Fruit fly (Drosophila melanogaster): ENCODE measurements around the gene CG31323.

CG31323 gene

DNA sequence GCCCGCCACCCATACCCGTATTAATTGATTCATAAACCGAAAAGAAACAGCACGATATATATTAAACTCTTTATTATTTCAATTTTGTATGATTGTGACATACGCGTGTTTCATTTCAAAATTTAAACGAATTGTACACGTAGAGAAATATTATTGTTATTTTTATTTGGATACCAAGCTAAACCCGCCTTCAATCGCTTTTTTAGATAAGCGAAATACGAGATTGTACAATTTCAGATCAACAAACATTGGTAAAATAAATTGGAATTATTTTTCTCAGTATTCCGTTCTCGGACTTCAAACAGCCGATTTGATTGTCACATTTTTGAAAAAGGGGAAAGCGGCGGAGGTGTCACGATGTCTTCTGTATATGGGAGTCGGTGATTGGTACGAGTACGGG lies 64.4 kb downstream of the CG31323 start (continued):
- no peak for TF ChIP-seq twi (tag; optimal IDR thresholded peaks at IDR 0.05)
- no peak for TF ChIP-seq MESR4 (GFP tag; optimal IDR thresholded peaks at IDR 0.05)
- TF ChIP-seq ara (GFP tag; IDR thresholded peaks at IDR 0.05), result no peak
- TF ChIP-seq D19A (tag; optimal IDR thresholded peaks at IDR 0.05), result peak; percentile 28
- peak; percentile 28 for TF ChIP-seq CG17359 (tag; optimal IDR thresholded peaks at IDR 0.05)
- no peak for TF ChIP-seq NFAT (GFP tag; IDR thresholded peaks at IDR 0.05)
- TF ChIP-seq CG9797 (GFP tag; optimal IDR thresholded peaks at IDR 0.05), result no peak
- peak; percentile 32 for TF ChIP-seq Antp (GFP tag; optimal IDR thresholded peaks at IDR 0.05)
- no peak for TF ChIP-seq CG8359 (GFP tag; optimal IDR thresholded peaks at IDR 0.05; ENCODE audit: borderline replicate concordance)
- TF ChIP-seq CG13624 (GFP tag; optimal IDR thresholded peaks at IDR 0.05), result peak; percentile 10
- peak; percentile 50 for TF ChIP-seq unpg (GFP tag; optimal IDR thresholded peaks at IDR 0.05)
- TF ChIP-seq jigr1 (GFP tag; IDR thresholded peaks at IDR 0.05), result no peak
- TF ChIP-seq CG11456 (GFP tag; IDR thresholded peaks at IDR 0.05), result no peak
- no peak for TF ChIP-seq Bteb2 (GFP tag; optimal IDR thresholded peaks at IDR 0.05)
- peak; percentile 17 for TF ChIP-seq Meics (GFP tag; optimal IDR thresholded peaks at IDR 0.05)
- no peak for TF ChIP-seq CG7357 (GFP tag; IDR thresholded peaks at IDR 0.05)
- no peak for TF ChIP-seq Hmx (GFP tag; optimal IDR thresholded peaks at IDR 0.05)
- TF ChIP-seq rib (GFP tag; IDR thresholded peaks at IDR 0.05), result no peak
- peak; percentile 54 for TF ChIP-seq Blimp-1 (GFP tag; optimal IDR thresholded peaks at IDR 0.05)
- TF ChIP-seq CG3847 (GFP tag; IDR thresholded peaks at IDR 0.05), result peak; percentile 23; the same call in 1 of the 2 replicates
- TF ChIP-seq croc (GFP tag; conservative IDR thresholded peaks at IDR 0.05), result no peak
- no peak for TF ChIP-seq sug (tag; optimal IDR thresholded peaks at IDR 0.05)
- TF ChIP-seq CG1603 (tag; optimal IDR thresholded peaks at IDR 0.05), result peak; percentile 61
- TF ChIP-seq pho (GFP tag; optimal IDR thresholded peaks at IDR 0.05), result no peak
- TF ChIP-seq ap (GFP tag; IDR thresholded peaks at IDR 0.05), result peak; percentile 44; the same call in 1 of the 2 replicates
- TF ChIP-seq CG14050 (GFP tag; IDR thresholded peaks at IDR 0.05), result peak; percentile 27; the same call in 1 of the 3 replicates
- no peak for TF ChIP-seq crp (GFP tag; optimal IDR thresholded peaks at IDR 0.05)
- no peak for TF ChIP-seq CG33213 (GFP tag; optimal IDR thresholded peaks at IDR 0.05)
- no peak for TF ChIP-seq CTCF (GFP tag; optimal IDR thresholded peaks at IDR 0.05)
- no peak for TF ChIP-seq bab2 (GFP tag; optimal IDR thresholded peaks at IDR 0.05)
- TF ChIP-seq CG10959 (GFP tag; IDR thresholded peaks at IDR 0.05), result no peak
- TF ChIP-seq fd3F (GFP tag; optimal IDR thresholded peaks at IDR 0.05), result no peak
- TF ChIP-seq CG12942 (GFP tag; optimal IDR thresholded peaks at IDR 0.05), result peak; percentile 6
- TF ChIP-seq repo (GFP tag; optimal IDR thresholded peaks at IDR 0.05), result no peak
- no peak for TF ChIP-seq CG9817 (tag; optimal IDR thresholded peaks at IDR 0.05)
- no peak for TF ChIP-seq ems (GFP tag; optimal IDR thresholded peaks at IDR 0.05)
- no peak for TF ChIP-seq fru (optimal IDR thresholded peaks at IDR 0.05)
- no peak for TF ChIP-seq odd (GFP tag; optimal IDR thresholded peaks at IDR 0.05)
- TF ChIP-seq CG17186 (GFP tag; optimal IDR thresholded peaks at IDR 0.05), result no peak
- TF ChIP-seq CG6654 (GFP tag; optimal IDR thresholded peaks at IDR 0.05), result no peak
- no peak for TF ChIP-seq ATbp (GFP tag; optimal IDR thresholded peaks at IDR 0.05)
- no peak for TF ChIP-seq ewg (GFP tag; optimal IDR thresholded peaks at IDR 0.05)
- no peak for TF ChIP-seq CG4360 (GFP tag; IDR thresholded peaks at IDR 0.05)
- TF ChIP-seq sima (GFP tag; optimal IDR thresholded peaks at IDR 0.05), result no peak
- TF ChIP-seq Poxn (GFP tag; IDR thresholded peaks at IDR 0.05), result no peak
- TF ChIP-seq Ets65A (GFP tag), result peak; percentile 52
- peak; percentile 39 for TF ChIP-seq gro (GFP tag; optimal IDR thresholded peaks at IDR 0.05)
- TF ChIP-seq MTF-1 (GFP tag; optimal IDR thresholded peaks at IDR 0.05; ENCODE audit: borderline replicate concordance), result no peak
- TF ChIP-seq Stat92E (GFP tag; optimal IDR thresholded peaks at IDR 0.05), result no peak
- TF ChIP-seq ind (GFP tag; optimal IDR thresholded peaks at IDR 0.05), result peak; percentile 52
- TF ChIP-seq CG1602 (GFP tag; optimal IDR thresholded peaks at IDR 0.05), result no peak
- peak; percentile 47; the same call in 1 of the 2 replicates for TF ChIP-seq CG17328 (GFP tag; IDR thresholded peaks at IDR 0.05)
- TF ChIP-seq vvl (GFP tag; IDR thresholded peaks at IDR 0.05), result peak; percentile 40
